Worm (Caenorhabditis elegans): ENCODE data around the gene cbn-1.

DNA sequence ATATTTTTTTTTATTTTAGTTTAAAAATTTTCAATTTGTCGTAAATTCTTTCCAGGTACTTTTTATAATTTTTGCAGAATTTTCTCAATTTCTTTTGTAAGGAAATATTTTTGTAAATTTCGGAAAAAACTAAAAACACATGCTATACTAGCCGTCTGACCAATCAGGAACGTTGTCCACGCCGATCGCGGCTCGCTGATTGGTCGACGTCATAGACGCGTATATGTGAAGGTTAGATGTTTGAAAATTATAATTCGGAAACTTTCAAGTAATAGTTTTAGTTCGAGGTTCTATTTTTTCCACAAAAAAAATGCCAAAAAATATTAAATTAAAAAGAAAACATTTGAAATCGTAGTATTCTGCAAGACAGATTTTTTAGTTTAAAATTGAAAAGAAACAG is 39.9 kb upstream of the cbn-1 start:
- TF ChIP-seq nhr-237 (tag; optimal IDR thresholded peaks at IDR 0.05) = no peak
- TF ChIP-seq aly-2 (tag; optimal IDR thresholded peaks at IDR 0.05) = no peak
- no peak for TF ChIP-seq ama-1 (optimal IDR thresholded peaks at IDR 0.05)
- TF ChIP-seq sma-3 (GFP tag; optimal IDR thresholded peaks at IDR 0.05) = no peak
- no peak for TF ChIP-seq zag-1 (tag; optimal IDR thresholded peaks at IDR 0.05)
- no peak for TF ChIP-seq F13H6.1 (tag; optimal IDR thresholded peaks at IDR 0.05)
- no peak for TF ChIP-seq ztf-11 (tag; optimal IDR thresholded peaks at IDR 0.05)
- TF ChIP-seq nhr-10 (tag; optimal IDR thresholded peaks at IDR 0.05) = no peak
- no peak for TF ChIP-seq egl-27 (tag; optimal IDR thresholded peaks at IDR 0.05)
- no peak for TF ChIP-seq skn-1 (tag; optimal IDR thresholded peaks at IDR 0.05)
- TF ChIP-seq unc-62 (GFP tag; optimal IDR thresholded peaks at IDR 0.05) = no peak
- TF ChIP-seq crh-2 (tag; optimal IDR thresholded peaks at IDR 0.05) = no peak
- TF ChIP-seq blmp-1 (tag; optimal IDR thresholded peaks at IDR 0.05; ENCODE audit: insufficient read depth) = no peak
- no peak for TF ChIP-seq fos-1 (tag; optimal IDR thresholded peaks at IDR 0.05)

Data from whole organism, L2 larva.